Fruit fly (Drosophila melanogaster): ENCODE measurements around the gene CG18259.

Gene CG18259

DNA sequence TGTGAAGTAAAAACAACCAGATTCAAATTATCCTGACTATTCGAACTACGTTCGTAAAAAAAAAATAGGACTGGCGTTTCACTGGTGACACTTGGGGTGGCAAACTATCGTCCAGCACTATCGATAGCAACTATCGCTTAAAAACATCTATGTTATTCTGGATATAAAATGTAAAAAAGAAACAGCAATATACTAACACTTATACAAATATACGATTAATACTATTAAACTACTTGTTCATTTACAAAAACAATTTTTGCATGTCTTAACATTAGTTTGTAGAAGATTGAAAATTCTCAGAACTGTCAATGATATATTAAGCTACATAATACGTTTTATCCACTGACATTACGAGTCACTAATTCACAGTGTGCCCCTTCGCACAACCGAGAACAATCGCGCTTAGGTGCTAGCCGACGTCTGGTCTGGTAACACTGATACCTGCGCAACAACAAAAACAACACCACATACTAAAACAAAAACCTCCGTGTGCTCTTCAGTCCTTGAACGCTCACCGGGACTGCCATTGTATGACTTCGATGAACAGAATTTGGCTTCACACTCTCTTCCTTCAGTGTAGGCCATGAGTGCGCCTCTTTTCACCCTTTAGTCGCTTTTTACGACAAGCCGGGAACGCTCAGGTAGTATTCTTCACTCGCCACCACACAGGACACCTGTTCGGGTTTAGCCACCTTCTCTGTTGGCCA is at the start of gene CG18259:
TSS of gene CG18259 (minus strand) at position 78 of the 707 bp plus-strand sequence.
- TF ChIP-seq CG4496 (GFP tag; IDR thresholded peaks at IDR 0.05) (peak; percentile 24; the same call in 1 of the 3 replicates), CG13204 (GFP tag; optimal IDR thresholded peaks at IDR 0.05) (no peak), EcR (GFP tag; optimal IDR thresholded peaks at IDR 0.05) (no peak)

- TF ChIP-seq D1 (tag; optimal IDR thresholded peaks at IDR 0.05) (no peak), CG9948 (tag; optimal IDR thresholded peaks at IDR 0.05) (no peak), Ets98B (GFP tag; IDR thresholded peaks at IDR 0.05) (peak; percentile 51; the same call in 1 of the 2 replicates), Pif1A (GFP tag; optimal IDR thresholded peaks at IDR 0.05) (no peak), CG12605 (GFP tag; IDR thresholded peaks at IDR 0.05) (peak; percentile 40; the same call in 1 of the 2 replicates), CG32121 (GFP tag; IDR thresholded peaks at IDR 0.05) (no peak), gl (tag; optimal IDR thresholded peaks at IDR 0.05) (no peak), Pif1B (GFP tag; optimal IDR thresholded peaks at IDR 0.05) (peak; percentile 42), Snoo (tag; optimal IDR thresholded peaks at IDR 0.05) (no peak), CG13204 (GFP tag; optimal IDR thresholded peaks at IDR 0.05) (peak; percentile 57), CG4496 (GFP tag; IDR thresholded peaks at IDR 0.05) (peak; percentile 59; the same call in 1 of the 3 replicates), CG34367 (tag; optimal IDR thresholded peaks at IDR 0.05) (no peak), CG15710 (tag; optimal IDR thresholded peaks at IDR 0.05) (no peak), CG10348 (GFP tag; IDR thresholded peaks at IDR 0.05) (no peak), EcR (GFP tag; optimal IDR thresholded peaks at IDR 0.05) (no peak), CG17806 (tag; optimal IDR thresholded peaks at IDR 0.05) (no peak), fd96Ca (GFP tag; IDR thresholded peaks at IDR 0.05) (0 out of 3 replicates have a peak, but pooled peaks have one; percentile 16), CG8159 (tag; optimal IDR thresholded peaks at IDR 0.05) (no peak)
Measured at dm6 chrX:18832371-18832852, 49.1 kb upstream of the CG18259 start, which contains the start of gene Pvf1. Gene Pvf1, plus strand, starts transcription at chrX:18832682.

DNA sequence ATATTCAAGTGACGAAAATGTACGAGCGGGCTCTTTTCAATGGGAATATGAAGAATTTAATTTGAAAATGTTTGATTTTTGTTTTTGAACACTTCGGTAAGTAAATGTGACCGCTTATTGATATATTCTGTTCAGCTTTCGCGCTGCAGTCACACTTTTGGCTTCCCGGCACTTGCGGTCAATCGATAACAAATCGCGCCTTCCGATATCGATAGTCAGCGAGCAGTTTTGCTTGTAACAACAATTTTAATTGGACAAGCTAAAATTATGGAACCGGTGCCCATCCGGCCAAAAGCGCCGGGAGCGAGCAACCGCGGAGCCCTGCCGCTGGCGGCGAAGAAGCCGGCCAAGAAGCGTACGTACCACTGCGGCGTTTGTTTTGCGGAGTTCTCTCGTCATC is 47.1 kb upstream of the CG18259 start, which contains the start of gene CG7101:
TSS of gene CG7101 (plus strand) at position 196 of the 400 bp plus-strand sequence.
- TF ChIP-seq CG15710 (tag; optimal IDR thresholded peaks at IDR 0.05) (no peak), CG4496 (GFP tag; IDR thresholded peaks at IDR 0.05) (no peak), fd96Ca (GFP tag; IDR thresholded peaks at IDR 0.05) (no peak), CG17806 (tag; optimal IDR thresholded peaks at IDR 0.05) (no peak), D1 (tag; optimal IDR thresholded peaks at IDR 0.05) (no peak), CG8159 (tag; optimal IDR thresholded peaks at IDR 0.05) (no peak), CG8301 (tag; optimal IDR thresholded peaks at IDR 0.05) (no peak), CG10348 (GFP tag; IDR thresholded peaks at IDR 0.05) (no peak), Snoo (tag; optimal IDR thresholded peaks at IDR 0.05) (no peak), CG9948 (tag; optimal IDR thresholded peaks at IDR 0.05) (no peak), Pif1B (GFP tag; optimal IDR thresholded peaks at IDR 0.05) (no peak), rn (GFP tag; IDR thresholded peaks at IDR 0.05) (no peak), CG14655 (GFP tag; optimal IDR thresholded peaks at IDR 0.05) (no peak), Ets98B (GFP tag; IDR thresholded peaks at IDR 0.05) (no peak), Pif1A (GFP tag; optimal IDR thresholded peaks at IDR 0.05) (no peak), gl (tag; optimal IDR thresholded peaks at IDR 0.05) (no peak), CG12605 (GFP tag; IDR thresholded peaks at IDR 0.05) (no peak), EcR (GFP tag; optimal IDR thresholded peaks at IDR 0.05) (no peak), CG13204 (GFP tag; optimal IDR thresholded peaks at IDR 0.05) (no peak), CG32121 (GFP tag; IDR thresholded peaks at IDR 0.05) (no peak)

- TF ChIP-seq CG34367 (tag; optimal IDR thresholded peaks at IDR 0.05): no peak
- TF ChIP-seq CG8301 (tag; optimal IDR thresholded peaks at IDR 0.05): no peak
- TF ChIP-seq EcR (GFP tag; optimal IDR thresholded peaks at IDR 0.05): no peak
- TF ChIP-seq CG12605 (GFP tag; IDR thresholded peaks at IDR 0.05): no peak
- no peak for TF ChIP-seq Pif1B (GFP tag; optimal IDR thresholded peaks at IDR 0.05)
- no peak for TF ChIP-seq CG14655 (GFP tag; optimal IDR thresholded peaks at IDR 0.05)
- no peak for TF ChIP-seq CG17806 (tag; optimal IDR thresholded peaks at IDR 0.05)
- TF ChIP-seq rn (GFP tag; IDR thresholded peaks at IDR 0.05): no peak
- no peak for TF ChIP-seq CG13204 (GFP tag; optimal IDR thresholded peaks at IDR 0.05)
- TF ChIP-seq CG15710 (tag; optimal IDR thresholded peaks at IDR 0.05): no peak
- TF ChIP-seq Ets98B (GFP tag; IDR thresholded peaks at IDR 0.05): no peak
Measured at dm6 chrX:18814944-18815343, 31.6 kb upstream of the CG18259 start.

DNA sequence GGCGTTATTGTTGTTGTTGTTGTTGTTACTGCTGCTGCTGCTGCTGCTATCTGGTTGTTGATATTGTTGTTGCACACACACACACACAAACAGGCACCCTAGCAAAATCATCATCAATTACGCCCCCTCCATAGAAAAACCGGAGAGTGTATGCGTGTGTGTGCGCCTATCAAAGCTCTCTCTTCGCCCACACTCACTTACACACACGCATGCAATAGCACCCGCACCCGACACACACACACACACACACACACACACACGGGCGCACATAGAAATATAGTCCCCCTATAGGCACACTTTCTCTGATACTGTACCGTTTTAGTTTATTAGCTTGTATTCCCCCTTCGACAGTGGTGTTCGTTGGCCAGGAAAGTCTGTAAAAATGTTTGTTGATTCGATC is 31.1 kb upstream of the CG18259 start:
- TF ChIP-seq CG4496 (GFP tag; IDR thresholded peaks at IDR 0.05): 0 out of 3 replicates have a peak, but pooled peaks have one; percentile 13
- TF ChIP-seq EcR (GFP tag; optimal IDR thresholded peaks at IDR 0.05): no peak

DNA sequence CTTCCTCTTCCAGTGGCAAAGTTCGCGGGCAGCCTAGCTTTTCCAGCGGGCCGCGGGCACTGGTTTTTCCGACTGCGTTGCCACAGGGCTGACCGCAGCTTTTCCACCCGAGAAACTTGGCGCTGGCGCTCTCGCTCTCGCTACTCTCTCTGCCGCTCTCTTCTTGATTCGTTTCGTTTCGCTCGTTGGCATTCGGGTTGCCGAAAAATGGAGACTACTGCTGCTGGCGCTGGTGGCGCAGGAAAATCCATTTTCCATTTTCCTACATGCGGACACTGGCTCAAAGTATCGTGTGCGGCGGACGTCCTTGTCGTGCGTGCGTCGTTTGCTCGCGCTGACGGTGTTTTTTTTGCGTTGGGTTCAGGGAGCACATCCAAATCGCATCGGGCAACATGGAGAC is 29.8 kb upstream of the CG18259 start, which contains the start of gene CG42450:
TSS of gene CG42450 (plus strand) at position 249 of the 400 bp plus-strand sequence.
- TF ChIP-seq CG10348 (GFP tag; IDR thresholded peaks at IDR 0.05) (no peak), CG4496 (GFP tag; IDR thresholded peaks at IDR 0.05) (0 out of 3 replicates have a peak, but pooled peaks have one; percentile 15), Pif1A (GFP tag; optimal IDR thresholded peaks at IDR 0.05) (no peak)
